Worm (Caenorhabditis elegans): ENCODE measurements around the gene dod-6.

DNA sequence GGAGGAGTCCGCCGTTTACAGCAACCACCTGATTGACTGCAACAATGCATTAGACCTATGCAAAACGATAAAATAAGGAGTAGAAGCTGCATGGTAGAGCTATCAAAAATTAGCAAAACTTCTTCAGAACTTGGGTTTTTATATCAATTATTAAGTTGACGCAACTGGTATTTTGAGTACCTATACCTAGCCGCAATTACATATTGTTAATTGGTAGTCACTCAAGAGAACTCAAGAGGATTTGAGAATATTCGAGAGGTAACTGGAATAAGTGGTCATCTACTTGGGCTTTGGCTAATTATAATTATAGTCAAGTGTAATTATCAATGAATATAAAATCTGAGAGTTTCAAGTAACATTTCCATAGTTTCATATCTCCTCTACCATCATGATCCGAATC, 3.7 kb downstream of the dod-6 start, which contains the start of the genes T20G5.13 and T20G5.12:
- TF ChIP-seq dsc-1 (tag; optimal IDR thresholded peaks at IDR 0.05) (no peak), lin-13 (GFP tag; optimal IDR thresholded peaks at IDR 0.05) (no peak), unc-62 (GFP tag; optimal IDR thresholded peaks at IDR 0.05) (no peak), nhr-90 (tag; optimal IDR thresholded peaks at IDR 0.05; ENCODE audit: poor library complexity) (no peak), ztf-11 (tag; optimal IDR thresholded peaks at IDR 0.05) (no peak), blmp-1 (tag; optimal IDR thresholded peaks at IDR 0.05) (no peak), lin-39 (tag; optimal IDR thresholded peaks at IDR 0.05) (no peak), fkh-8 (tag; optimal IDR thresholded peaks at IDR 0.05) (no peak), egl-27 (tag; optimal IDR thresholded peaks at IDR 0.05) (no peak), ets-5 (GFP tag; IDR thresholded peaks at IDR 0.05) (no peak), ama-1 (optimal IDR thresholded peaks at IDR 0.05) (no peak), nhr-76 (tag; optimal IDR thresholded peaks at IDR 0.05) (no peak), nhr-11 (tag; optimal IDR thresholded peaks at IDR 0.05) (no peak)
